Worm (Caenorhabditis elegans) whole organism, midembryonic: ENCODE measurements around the gene W10G11.3.
A peak's percentile ranks its signal among the peaks of the same experiment; 100 is the strongest.

Experiments used
- T22C8.4 ChIP-seq: fragments of 200-800 bp; sonication (Bioruptor generic); IDR thresholded peaks from 2 replicates; pipeline ENCODE4 v1.3.6; 2022; ENCODE audit warnings: missing genetic modification characterization, missing compliant biosample characterization
- cog-1 ChIP-seq: sonication (generic microtip); optimal IDR thresholded peaks from 2 replicates; lab custom pipeline; 2016; ENCODE audit warnings: missing genetic modification characterization, missing compliant biosample characterization
- flt-1 ChIP-seq: fragments of 200-800 bp; sonication (Bioruptor generic); IDR thresholded peaks from 2 replicates; pipeline ENCODE4 v1.3.6; 2022; ENCODE audit warnings: missing genetic modification characterization, missing compliant biosample characterization
- klf-2 ChIP-seq: fragments of 200-800 bp; sonication (Bioruptor generic); conservative IDR thresholded peaks from 2 replicates; pipeline ENCODE4 v1.3.6; 2022; ENCODE audit warnings: missing genetic modification reagents, missing genetic modification characterization, missing compliant biosample characterization
- med-1 ChIP-seq: sonication (generic microtip); optimal IDR thresholded peaks from 2 replicates; lab custom pipeline; 2017; ENCODE audit warnings: missing genetic modification characterization, mild to moderate bottlenecking, missing compliant biosample characterization, antibody characterized with exemption, missing genetic modification reagents; ENCODE audit not compliant: insufficient read depth
- ref-1 ChIP-seq: fragments of 200-800 bp; sonication (Bioruptor generic); conservative IDR thresholded peaks from 2 replicates; pipeline ENCODE4 v1.3.6; 2022; ENCODE audit warnings: missing genetic modification reagents, missing genetic modification characterization, missing compliant biosample characterization
- tab-1 ChIP-seq: fragments of 200-800 bp; sonication (Bioruptor generic); IDR thresholded peaks from 2 replicates; pipeline ENCODE4 v1.3.6; 2022; ENCODE audit warnings: missing genetic modification characterization, missing compliant biosample characterization
- ztf-23 ChIP-seq: fragments of 200-800 bp; sonication (Bioruptor generic); IDR thresholded peaks from 2 replicates; pipeline ENCODE4 v1.3.6; 2022; ENCODE audit warnings: missing genetic modification reagents, missing genetic modification characterization, missing compliant biosample characterization
- ztf-29 ChIP-seq: fragments of 200-800 bp; sonication (Bioruptor generic); IDR thresholded peaks from 2 replicates; pipeline ENCODE4 v1.3.6; 2022; ENCODE audit warnings: missing genetic modification reagents, missing genetic modification characterization, missing compliant biosample characterization

W10G11.3 gene

ce11 chrII:3554673-3555072 is 7.6 kb downstream of the W10G11.3 start:
- TF ChIP-seq ztf-29 (GFP tag; lab: Robert Waterston, UW): no peak
- TF ChIP-seq klf-2: no peak
- TF ChIP-seq ztf-23 (GFP tag; lab: Robert Waterston, UW): no peak
- TF ChIP-seq T22C8.4: no peak
- TF ChIP-seq med-1 (GFP tag; lab: Kevin White, UChicago): no peak
- TF ChIP-seq flt-1 (GFP tag; lab: Robert Waterston, UW): no peak
- TF ChIP-seq cog-1 (tag; lab: Kevin White, UChicago): no peak
- no peak for TF ChIP-seq ref-1
- TF ChIP-seq tab-1 (GFP tag; lab: Robert Waterston, UW): no peak

DNA sequence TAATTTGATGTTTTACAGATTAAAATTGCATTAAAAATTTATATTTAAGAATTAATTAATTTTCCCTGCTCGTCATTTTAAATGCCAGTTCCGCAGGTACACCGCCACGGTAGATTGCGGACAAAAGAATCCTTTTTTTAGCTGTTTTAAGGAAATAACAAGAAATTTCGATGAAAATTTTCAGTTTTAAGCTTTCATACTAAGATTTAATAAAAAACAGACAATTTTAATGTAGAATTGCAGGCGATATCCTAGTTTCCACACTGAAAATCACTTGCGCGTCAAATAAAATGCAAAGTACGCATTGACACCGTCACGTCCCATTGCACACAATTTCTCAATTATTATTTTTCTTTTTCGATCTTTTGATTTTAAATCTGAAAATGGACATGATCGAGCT is 8.9 kb downstream of the W10G11.3 start, which contains the start of gene dnc-3:
Gene dnc-3 (plus strand): TSS at position 272 of the 400 bp plus-strand sequence.
- no peak for TF ChIP-seq tab-1 (GFP tag; lab: Robert Waterston, UW)
- TF ChIP-seq ztf-23 (GFP tag; lab: Robert Waterston, UW): no peak
- no peak for TF ChIP-seq flt-1 (GFP tag; lab: Robert Waterston, UW)
- TF ChIP-seq cog-1 (tag; lab: Kevin White, UChicago): peak; percentile 27
- no peak for TF ChIP-seq ref-1

DNA sequence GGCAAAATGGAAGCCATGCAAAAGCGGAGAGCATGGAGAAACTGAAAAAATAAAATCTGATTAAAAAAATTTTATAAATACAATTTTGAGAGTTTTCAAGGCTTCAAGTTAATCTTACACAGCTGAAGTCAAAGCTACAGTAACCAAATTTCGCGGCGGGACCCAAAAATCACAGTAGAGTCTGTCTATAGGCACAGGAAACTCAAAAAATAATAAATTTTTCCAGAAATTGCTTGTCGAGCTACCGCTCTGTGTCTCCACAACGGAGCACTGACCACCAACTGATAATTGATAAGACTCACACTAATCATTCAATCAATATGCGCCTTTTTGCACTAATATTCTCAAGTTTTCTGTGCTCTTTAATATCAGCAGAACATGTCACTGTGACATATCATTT is 12.0 kb downstream of the W10G11.3 start, which contains the start of gene W10G11.19:
Gene W10G11.19 (plus strand): TSS at position 301 of the 400 bp plus-strand sequence.
- TF ChIP-seq cog-1 (tag; lab: Kevin White, UChicago) (no peak), flt-1 (GFP tag; lab: Robert Waterston, UW) (no peak), ztf-23 (GFP tag; lab: Robert Waterston, UW) (no peak), T22C8.4 (no peak), klf-2 (no peak)

DNA sequence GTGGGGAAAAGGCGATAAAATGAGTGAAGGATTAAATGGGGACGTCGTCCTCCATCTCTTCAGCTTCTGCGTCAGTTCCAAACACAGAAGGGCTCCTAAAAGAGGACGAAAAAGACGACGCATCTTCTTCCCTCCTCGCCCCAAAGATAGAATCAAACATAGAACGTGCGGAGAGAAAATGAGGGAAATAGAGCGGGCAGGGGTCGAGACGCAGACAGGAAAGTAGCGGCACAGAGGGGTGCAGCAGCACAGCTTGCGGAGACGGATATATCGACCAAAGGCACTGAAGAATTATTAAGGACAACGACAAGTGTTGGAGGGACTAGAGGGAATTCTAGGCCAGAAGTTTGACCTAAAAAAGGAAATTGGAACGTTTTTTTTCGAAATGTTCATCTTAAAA is 15.0 kb downstream of the W10G11.3 start:
- TF ChIP-seq med-1 (GFP tag; lab: Kevin White, UChicago) (no peak), T22C8.4 (no peak), flt-1 (GFP tag; lab: Robert Waterston, UW) (no peak), klf-2 (no peak), tab-1 (GFP tag; lab: Robert Waterston, UW) (no peak), ref-1 (no peak), cog-1 (tag; lab: Kevin White, UChicago) (no peak), ztf-29 (GFP tag; lab: Robert Waterston, UW) (no peak; the same call in 1 of the 2 replicates), ztf-23 (GFP tag; lab: Robert Waterston, UW) (no peak)

- TF ChIP-seq tab-1 (GFP tag; lab: Robert Waterston, UW) (no peak), ref-1 (no peak), flt-1 (GFP tag; lab: Robert Waterston, UW) (no peak), ztf-29 (GFP tag; lab: Robert Waterston, UW) (no peak), T22C8.4 (no peak), med-1 (GFP tag; lab: Kevin White, UChicago) (no peak), cog-1 (tag; lab: Kevin White, UChicago) (no peak), klf-2 (no peak), ztf-23 (GFP tag; lab: Robert Waterston, UW) (no peak)
These were observed 15.9 kb downstream of the W10G11.3 start, which contains the start of gene apd-3 for ce11 chrII:3546381-3546931. Gene apd-3 (minus strand): TSS chrII:3546431.

- no peak for TF ChIP-seq flt-1 (GFP tag; lab: Robert Waterston, UW)
- TF ChIP-seq ref-1: no peak
- no peak for TF ChIP-seq cog-1 (tag; lab: Kevin White, UChicago)
- no peak for TF ChIP-seq klf-2
- TF ChIP-seq med-1 (GFP tag; lab: Kevin White, UChicago): no peak
- no peak for TF ChIP-seq T22C8.4
- no peak for TF ChIP-seq ztf-29 (GFP tag; lab: Robert Waterston, UW)
- TF ChIP-seq ztf-23 (GFP tag; lab: Robert Waterston, UW): no peak
- TF ChIP-seq tab-1 (GFP tag; lab: Robert Waterston, UW): no peak
These were observed 22.2 kb downstream of the W10G11.3 start for ce11 chrII:3540151-3540550.

DNA sequence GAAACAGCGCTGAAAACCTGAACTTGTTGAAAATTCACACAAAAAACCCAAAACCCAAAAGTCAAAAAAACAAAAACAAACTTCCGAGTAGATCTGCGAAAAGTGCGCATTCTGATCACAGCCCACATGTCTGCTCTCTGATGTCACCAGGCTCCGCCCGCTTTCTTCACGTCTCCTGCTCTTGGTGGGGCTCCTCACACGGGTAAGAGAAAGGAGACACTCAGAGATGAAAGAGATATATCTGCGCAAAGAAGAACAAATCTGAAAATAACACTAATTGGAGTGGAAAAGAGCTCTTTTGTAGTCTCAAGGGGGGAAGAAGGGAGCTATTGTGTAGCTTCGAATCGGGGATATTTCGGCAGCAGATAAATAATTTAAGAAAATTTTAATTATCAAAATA is 34.1 kb downstream of the W10G11.3 start, which contains the start of gene ncs-6:
Gene ncs-6 (minus strand): TSS at position 261 of the 400 bp plus-strand sequence.
- TF ChIP-seq T22C8.4 (no peak), ztf-23 (GFP tag; lab: Robert Waterston, UW) (no peak), ref-1 (no peak), med-1 (GFP tag; lab: Kevin White, UChicago) (no peak), ztf-29 (GFP tag; lab: Robert Waterston, UW) (no peak)

ce11 chrII:3527460-3527859 is 34.9 kb downstream of the W10G11.3 start:
- no peak for TF ChIP-seq tab-1 (GFP tag; lab: Robert Waterston, UW)

DNA sequence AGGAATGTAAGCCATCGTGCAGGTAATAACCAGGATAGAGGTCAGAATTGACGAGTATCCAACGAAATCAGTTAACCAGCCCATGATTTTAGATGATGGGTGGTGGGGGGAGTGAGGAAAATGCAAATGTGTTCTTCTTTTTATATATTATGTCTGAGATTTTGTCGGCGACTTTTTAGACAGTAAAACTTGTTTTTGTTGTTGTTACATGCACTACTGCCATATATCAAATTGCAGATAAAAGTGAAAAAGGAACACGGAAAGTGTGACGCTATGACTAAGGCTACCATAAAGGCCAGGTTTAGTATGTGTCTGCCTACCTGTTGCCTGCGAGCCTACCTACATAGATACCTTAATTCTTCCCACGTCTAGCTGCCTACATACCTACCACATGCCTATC is 38.2 kb downstream of the W10G11.3 start, which contains the start of gene col-72:
Gene col-72 (minus strand): TSS at position 101 of the 400 bp plus-strand sequence.
- TF ChIP-seq ztf-23 (GFP tag; lab: Robert Waterston, UW): no peak
- no peak for TF ChIP-seq med-1 (GFP tag; lab: Kevin White, UChicago)

DNA sequence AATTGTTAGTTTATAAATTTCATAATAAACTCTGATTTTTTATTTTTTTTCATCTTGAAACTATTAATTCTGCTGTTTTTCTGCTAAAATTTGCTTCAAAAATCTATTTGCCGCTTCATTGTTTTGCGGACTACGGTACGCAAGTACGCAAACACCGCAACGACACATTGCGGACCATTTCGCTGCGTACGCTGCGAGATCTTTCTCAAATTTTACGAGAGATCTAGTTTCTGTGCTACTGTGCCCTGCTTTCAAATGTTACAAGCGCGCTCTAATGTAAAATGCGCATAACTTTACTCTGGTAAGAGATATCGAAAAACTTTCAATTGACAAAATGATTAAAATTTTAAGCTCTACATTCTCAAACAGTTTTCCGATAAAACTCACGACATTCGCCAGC is 38.8 kb downstream of the W10G11.3 start:
- TF ChIP-seq flt-1 (GFP tag; lab: Robert Waterston, UW): peak; percentile 74
